Worm (Caenorhabditis elegans): ENCODE results near the gene nmy-3.

Gene nmy-3

DNA sequence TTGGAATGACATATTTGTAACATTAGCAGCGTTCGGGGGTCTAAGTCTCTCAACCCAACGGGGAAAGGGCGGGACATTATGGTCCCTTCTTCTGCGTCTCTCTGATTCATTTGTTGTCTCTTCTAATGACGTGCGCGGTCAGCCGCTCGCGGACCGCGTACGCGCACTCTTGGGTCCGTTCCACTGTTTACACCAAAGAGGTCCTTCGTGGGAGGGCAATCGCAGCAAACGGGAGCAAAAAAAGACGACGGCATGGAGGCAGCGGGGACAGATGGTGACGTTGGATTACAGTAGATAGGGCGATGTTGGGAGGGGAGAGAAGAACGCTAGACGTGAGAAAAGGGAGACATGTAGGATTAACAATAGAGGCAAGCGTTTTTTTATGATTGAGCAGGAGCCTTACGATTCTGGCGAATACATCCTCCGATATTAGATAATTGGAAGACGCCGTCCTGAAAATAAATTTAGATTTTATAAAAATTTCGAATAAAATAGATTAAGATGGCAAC is 10.4 kb upstream of the nmy-3 start, which contains the start of gene flh-1 (continued):
- TF ChIP-seq C08G9.2 (tag; optimal IDR thresholded peaks at IDR 0.05) (no peak), fax-1 (tag; optimal IDR thresholded peaks at IDR 0.05) (no peak), fkh-6 (tag; optimal IDR thresholded peaks at IDR 0.05) (no peak), ceh-9 (tag; optimal IDR thresholded peaks at IDR 0.05) (no peak), ceh-48 (tag; optimal IDR thresholded peaks at IDR 0.05) (no peak), ceh-31 (tag; optimal IDR thresholded peaks at IDR 0.05) (peak; percentile 37), tbx-2 (tag; optimal IDR thresholded peaks at IDR 0.05) (peak; percentile 58), hlh-30 (tag; optimal IDR thresholded peaks at IDR 0.05; ENCODE audit: insufficient read depth) (no peak), lin-11 (tag; optimal IDR thresholded peaks at IDR 0.05) (no peak), pros-1 (tag; optimal IDR thresholded peaks at IDR 0.05) (no peak), K02D7.2 (tag; optimal IDR thresholded peaks at IDR 0.05) (no peak), ceh-18 (tag; optimal IDR thresholded peaks at IDR 0.05) (no peak), che-1 (tag; optimal IDR thresholded peaks at IDR 0.05) (no peak), ceh-22 (tag; optimal IDR thresholded peaks at IDR 0.05) (no peak), lim-6 (tag; optimal IDR thresholded peaks at IDR 0.05) (no peak), unc-42 (tag; optimal IDR thresholded peaks at IDR 0.05) (no peak), pag-3 (tag; optimal IDR thresholded peaks at IDR 0.05; ENCODE audit: borderline replicate concordance) (no peak), ceh-34 (tag; optimal IDR thresholded peaks at IDR 0.05) (peak; percentile 28), ets-4 (tag; optimal IDR thresholded peaks at IDR 0.05) (no peak), hlh-15 (tag; optimal IDR thresholded peaks at IDR 0.05) (no peak), pax-1 (tag; optimal IDR thresholded peaks at IDR 0.05) (no peak), ceh-6 (GFP tag; optimal IDR thresholded peaks at IDR 0.05) (no peak), T23F11.4 (GFP tag; optimal IDR thresholded peaks at IDR 0.05) (no peak), zip-5 (tag; optimal IDR thresholded peaks at IDR 0.05) (no peak), sdc-2 (tag; optimal IDR thresholded peaks at IDR 0.05) (peak; percentile 58), dve-1 (tag; optimal IDR thresholded peaks at IDR 0.05) (no peak), ref-2 (tag; optimal IDR thresholded peaks at IDR 0.05) (peak; percentile 47), syd-9 (tag; optimal IDR thresholded peaks at IDR 0.05) (no peak), ztf-16 (tag; optimal IDR thresholded peaks at IDR 0.05) (no peak), K09A11.1 (tag; optimal IDR thresholded peaks at IDR 0.05; ENCODE audit: insufficient read depth) (no peak), hlh-8 (tag; optimal IDR thresholded peaks at IDR 0.05) (no peak), nfya-1 (tag; optimal IDR thresholded peaks at IDR 0.05) (peak; percentile 31), unc-86 (tag; optimal IDR thresholded peaks at IDR 0.05) (no peak), mec-3 (tag; optimal IDR thresholded peaks at IDR 0.05; ENCODE audit: borderline replicate concordance) (no peak), ceh-30 (tag; optimal IDR thresholded peaks at IDR 0.05) (no peak), sox-2 (GFP tag; IDR thresholded peaks at IDR 0.05) (no peak), pha-2 (tag; optimal IDR thresholded peaks at IDR 0.05) (no peak), F13H6.1 (tag; optimal IDR thresholded peaks at IDR 0.05) (no peak), ttx-3 (tag; optimal IDR thresholded peaks at IDR 0.05) (no peak), ceh-2 (tag; optimal IDR thresholded peaks at IDR 0.05) (peak; percentile 30), tbx-7 (tag; optimal IDR thresholded peaks at IDR 0.05) (no peak), madf-2 (tag; optimal IDR thresholded peaks at IDR 0.05) (no peak)

DNA sequence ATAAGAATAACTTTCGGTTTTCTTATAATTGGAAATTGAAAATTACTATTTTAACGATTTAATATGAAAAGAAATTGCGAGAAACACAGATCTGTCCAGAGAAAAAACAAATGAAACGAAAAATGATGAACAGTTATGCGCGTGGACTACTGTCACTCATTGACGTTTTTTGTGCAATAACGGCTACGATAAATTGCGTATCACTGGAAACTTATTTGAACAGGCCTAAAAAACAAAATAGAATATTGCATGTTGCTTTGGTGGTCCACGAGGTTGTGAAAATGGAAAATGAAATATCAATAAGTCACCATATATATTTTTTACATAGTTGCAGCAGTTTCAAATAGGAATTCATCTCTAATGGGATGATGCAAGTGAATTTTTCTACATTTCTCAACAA is 9.8 kb upstream of the nmy-3 start:
- no peak for TF ChIP-seq ztf-16 (tag; optimal IDR thresholded peaks at IDR 0.05)
- no peak for TF ChIP-seq fkh-10 (GFP tag; optimal IDR thresholded peaks at IDR 0.05)
- TF ChIP-seq ceh-24 (tag; optimal IDR thresholded peaks at IDR 0.05), result no peak
- no peak for TF ChIP-seq gmeb-2 (tag; optimal IDR thresholded peaks at IDR 0.05)
- TF ChIP-seq hlh-13 (GFP tag; optimal IDR thresholded peaks at IDR 0.05), result no peak
- no peak for TF ChIP-seq ceh-19 (GFP tag; optimal IDR thresholded peaks at IDR 0.05)
- no peak for TF ChIP-seq ahr-1 (tag; optimal IDR thresholded peaks at IDR 0.05)
- TF ChIP-seq ceh-48 (tag; optimal IDR thresholded peaks at IDR 0.05), result no peak
